Worm (Caenorhabditis elegans): ENCODE data around the gene madf-4.
A peak's percentile ranks its signal among the peaks of the same experiment; 100 is the strongest.

madf-4 gene

DNA sequence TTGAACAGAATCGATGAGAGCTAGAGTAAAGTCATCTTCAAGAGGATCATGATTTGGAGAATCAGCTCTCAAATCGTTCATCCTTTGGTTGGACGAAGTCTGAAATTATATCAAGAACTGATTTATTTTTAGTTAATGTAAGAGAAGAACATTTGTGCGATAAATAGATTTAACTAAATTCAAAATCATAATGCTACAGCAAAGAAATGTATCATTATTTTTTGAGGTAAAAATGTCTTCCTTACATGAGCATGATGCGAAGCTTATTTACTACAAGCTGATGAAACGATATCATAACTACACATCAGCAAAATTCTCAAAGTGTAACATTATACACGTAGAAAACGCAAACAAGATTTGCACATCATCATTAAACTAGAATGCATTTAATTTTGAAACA lies at the start of gene madf-4:
Gene madf-4, minus strand, starts transcription at position 101 of the 400 bp plus-strand sequence.
- TF ChIP-seq elt-2 (tag; optimal IDR thresholded peaks at IDR 0.05) (no peak), ztf-4 (tag; optimal IDR thresholded peaks at IDR 0.05) (no peak), nhr-67 (tag; optimal IDR thresholded peaks at IDR 0.05) (no peak), mdl-1 (tag; optimal IDR thresholded peaks at IDR 0.05) (no peak), ceh-9 (tag; optimal IDR thresholded peaks at IDR 0.05) (no peak), daf-12 (tag; optimal IDR thresholded peaks at IDR 0.05) (no peak), fos-1 (tag; optimal IDR thresholded peaks at IDR 0.05) (no peak), ceh-82 (tag; optimal IDR thresholded peaks at IDR 0.05) (no peak), ztf-11 (tag; optimal IDR thresholded peaks at IDR 0.05) (no peak), egl-5 (tag; optimal IDR thresholded peaks at IDR 0.05) (no peak), ceh-16 (tag; optimal IDR thresholded peaks at IDR 0.05) (no peak), nhr-28 (tag; optimal IDR thresholded peaks at IDR 0.05) (no peak)

ce11 chrV:10011623-10012022 lies 49.3 kb upstream of the madf-4 start, which contains the start of gene lea-1:
Gene lea-1 (plus strand): TSS chrV:10011923.
- no peak for TF ChIP-seq pha-4 (tag; optimal IDR thresholded peaks at IDR 0.05)
- TF ChIP-seq pqm-1 (tag; optimal IDR thresholded peaks at IDR 0.05): no peak
- TF ChIP-seq fkh-2 (tag; optimal IDR thresholded peaks at IDR 0.05): no peak
- no peak for TF ChIP-seq nhr-237 (tag; optimal IDR thresholded peaks at IDR 0.05)
- no peak for TF ChIP-seq lsy-12 (tag; optimal IDR thresholded peaks at IDR 0.05)
- no peak for TF ChIP-seq mml-1 (tag; optimal IDR thresholded peaks at IDR 0.05)
- TF ChIP-seq mdl-1 (tag; optimal IDR thresholded peaks at IDR 0.05): no peak
- TF ChIP-seq egl-27 (tag; optimal IDR thresholded peaks at IDR 0.05): no peak
- TF ChIP-seq tbx-2 (tag; optimal IDR thresholded peaks at IDR 0.05): no peak
- TF ChIP-seq nhr-11 (tag; optimal IDR thresholded peaks at IDR 0.05): no peak
- no peak for TF ChIP-seq fkh-10 (GFP tag; optimal IDR thresholded peaks at IDR 0.05)
- no peak for TF ChIP-seq ceh-16 (tag; optimal IDR thresholded peaks at IDR 0.05)

DNA sequence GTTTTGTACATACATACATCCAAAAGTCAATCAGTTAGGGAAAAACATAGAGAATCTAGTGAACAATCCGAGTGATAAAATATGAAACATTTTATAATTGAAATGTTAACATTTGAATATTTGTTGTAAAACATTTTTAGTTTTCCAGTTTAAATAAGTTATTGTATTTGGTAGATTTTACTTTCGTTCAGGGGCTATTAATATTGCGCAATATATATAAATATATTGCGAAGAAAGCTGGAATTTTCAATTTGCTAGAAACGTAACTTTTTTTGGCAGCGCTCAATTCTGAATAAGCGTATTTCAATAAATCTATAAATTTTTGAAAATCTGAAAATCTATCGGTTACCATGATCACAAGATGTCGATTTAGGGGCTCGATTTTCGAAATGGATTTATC lies 45.2 kb upstream of the madf-4 start:
- TF ChIP-seq eor-1 (tag; optimal IDR thresholded peaks at IDR 0.05): no peak
- peak; percentile 2 for TF ChIP-seq pha-4 (tag; optimal IDR thresholded peaks at IDR 0.05)
- no peak for TF ChIP-seq snpc-4 (tag; optimal IDR thresholded peaks at IDR 0.05)
- TF ChIP-seq nhr-67 (tag; optimal IDR thresholded peaks at IDR 0.05): no peak
- TF ChIP-seq elt-1 (tag; optimal IDR thresholded peaks at IDR 0.05): no peak
- TF ChIP-seq ztf-4 (tag; optimal IDR thresholded peaks at IDR 0.05): no peak
- TF ChIP-seq unc-62 (GFP tag; optimal IDR thresholded peaks at IDR 0.05): no peak

DNA sequence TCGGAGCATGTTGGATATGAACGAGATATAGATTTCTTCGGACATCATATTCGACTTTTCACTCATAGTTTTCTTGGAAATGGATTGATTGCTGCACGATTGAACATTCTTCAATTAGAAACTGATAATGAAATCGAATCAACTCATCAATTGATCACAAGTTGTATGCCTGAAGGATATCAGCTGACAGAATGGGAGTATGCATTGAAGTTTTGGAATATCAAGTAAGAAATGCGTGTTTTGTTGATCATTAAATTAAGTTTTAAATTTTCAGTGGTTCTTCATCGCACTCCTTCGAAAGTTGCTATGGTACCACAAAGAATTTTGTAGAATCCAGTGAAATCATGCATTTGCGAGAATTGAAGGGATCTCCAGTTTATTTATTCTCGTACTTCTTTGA lies 44.1 kb upstream of the madf-4 start:
- TF ChIP-seq nhr-77 (tag; optimal IDR thresholded peaks at IDR 0.05): no peak
- no peak for TF ChIP-seq mml-1 (tag; optimal IDR thresholded peaks at IDR 0.05)
- TF ChIP-seq snpc-4 (tag; optimal IDR thresholded peaks at IDR 0.05): no peak
- no peak for TF ChIP-seq egl-5 (tag; optimal IDR thresholded peaks at IDR 0.05)
- no peak for TF ChIP-seq sea-2 (GFP tag; optimal IDR thresholded peaks at IDR 0.05)
- no peak for TF ChIP-seq nhr-23 (tag; optimal IDR thresholded peaks at IDR 0.05)
- no peak for TF ChIP-seq elt-1 (tag; optimal IDR thresholded peaks at IDR 0.05)
- TF ChIP-seq pha-4 (tag; optimal IDR thresholded peaks at IDR 0.05): no peak
- no peak for TF ChIP-seq lin-39 (tag; optimal IDR thresholded peaks at IDR 0.05)
- TF ChIP-seq nfya-1 (tag; optimal IDR thresholded peaks at IDR 0.05; ENCODE audit: insufficient read depth): no peak
- TF ChIP-seq elt-3 (tag; optimal IDR thresholded peaks at IDR 0.05): no peak
- TF ChIP-seq fkh-2 (tag; optimal IDR thresholded peaks at IDR 0.05): no peak
- no peak for TF ChIP-seq daf-12 (tag; optimal IDR thresholded peaks at IDR 0.05)
- no peak for TF ChIP-seq ztf-4 (tag; optimal IDR thresholded peaks at IDR 0.05)
- TF ChIP-seq ceh-16 (tag; optimal IDR thresholded peaks at IDR 0.05): no peak
- TF ChIP-seq fos-1 (tag; optimal IDR thresholded peaks at IDR 0.05): no peak
- TF ChIP-seq elt-2 (tag; optimal IDR thresholded peaks at IDR 0.05): no peak
- no peak for TF ChIP-seq fkh-10 (GFP tag; optimal IDR thresholded peaks at IDR 0.05)
- TF ChIP-seq aly-2 (tag; optimal IDR thresholded peaks at IDR 0.05): no peak

- TF ChIP-seq pha-4 (tag; optimal IDR thresholded peaks at IDR 0.05): peak; percentile 53
Observed at ce11 chrV:10004048-10004761, 41.9 kb upstream of the madf-4 start, which contains the start of gene uda-1. Gene uda-1 (plus strand): TSS chrV:10004755.

All from whole organism, L3 larva.